Fruit fly (Drosophila melanogaster) whole organism, embryonic: Measurements from ENCODE around the gene CG43755.

Experiments
- Bdp1 ChIP-seq: fragments of 200-800 bp; sonication (Bioruptor generic); optimal IDR thresholded peaks from 3 replicates; lab custom pipeline; 2016; ENCODE audit warnings: missing biosample characterization, missing genetic modification characterization
- CG11456 ChIP-seq: fragments of 200-800 bp; sonication (Bioruptor generic); IDR thresholded peaks from 3 replicates; pipeline ENCODE4 v1.3.6; 2022; ENCODE audit warnings: missing biosample characterization, missing genetic modification characterization
- CG1602 ChIP-seq: fragments of 200-800 bp; sonication (Bioruptor generic); optimal IDR thresholded peaks from 3 replicates; lab custom pipeline; 2016; ENCODE audit warnings: missing biosample characterization, missing genetic modification characterization
- CG16863 ChIP-seq: fragments of 200-800 bp; sonication (Bioruptor generic); optimal IDR thresholded peaks from 3 replicates; lab custom pipeline; 2016; ENCODE audit warnings: missing biosample characterization, missing genetic modification characterization
- CG2129 ChIP-seq: fragments of 200-800 bp; sonication (Bioruptor generic); IDR thresholded peaks from 2 replicates; pipeline ENCODE4 v1.3.6; 2022; ENCODE audit warnings: missing biosample characterization, missing genetic modification characterization; ENCODE audit not compliant: partially characterized antibody
- CG3163 ChIP-seq: fragments of 200-800 bp; sonication (Bioruptor generic); optimal IDR thresholded peaks from 3 replicates; lab custom pipeline; 2016; ENCODE audit warnings: missing biosample characterization, missing genetic modification characterization
- CG34376 ChIP-seq: fragments of 200-800 bp; sonication (Bioruptor generic); optimal IDR thresholded peaks from 2 replicates; lab custom pipeline; 2018; ENCODE audit warnings: missing biosample characterization, mild to moderate bottlenecking, missing genetic modification characterization
- CG4404 ChIP-seq: fragments of 200-800 bp; sonication (Bioruptor generic); IDR thresholded peaks from 2 replicates; pipeline ENCODE4 v1.3.6; 2022; ENCODE audit warnings: missing biosample characterization, missing genetic modification characterization
- CG4707 ChIP-seq: fragments of 200-800 bp; sonication (Bioruptor generic); optimal IDR thresholded peaks from 2 replicates; lab custom pipeline; 2018; ENCODE audit warnings: missing biosample characterization, mild to moderate bottlenecking, missing genetic modification characterization, moderate library complexity
- CG8944 ChIP-seq: fragments of 200-800 bp; sonication (Bioruptor generic); optimal IDR thresholded peaks from 3 replicates; lab custom pipeline; 2016; ENCODE audit warnings: missing biosample characterization, missing genetic modification characterization
- CG9437 ChIP-seq: fragments of 200-800 bp; sonication (Bioruptor generic); optimal IDR thresholded peaks from 2 replicates; lab custom pipeline; 2018; ENCODE audit warnings: missing biosample characterization, mild to moderate bottlenecking, missing genetic modification characterization
- CG9727 ChIP-seq: fragments of 200-800 bp; sonication (Bioruptor generic); optimal IDR thresholded peaks from 3 replicates; lab custom pipeline; 2017; ENCODE audit warnings: missing biosample characterization, mild to moderate bottlenecking, missing genetic modification characterization
- CG9797 ChIP-seq: fragments of 200-800 bp; sonication (Bioruptor generic); optimal IDR thresholded peaks from 3 replicates; lab custom pipeline; 2018; ENCODE audit warnings: missing biosample characterization, mild to moderate bottlenecking, missing genetic modification characterization
- Dfd ChIP-seq, 2 experiments: fragments of >200 bp; optimal IDR thresholded peaks; 2 replicates each; lab custom pipeline; 2017; ENCODE audit warnings: missing biosample characterization in 2 of 2, missing genetic modification characterization in 2 of 2
- Doc3 ChIP-seq: fragments of 200-800 bp; sonication (Bioruptor generic); IDR thresholded peaks from 3 replicates; pipeline ENCODE4 v1.3.6; 2022; ENCODE audit warnings: missing biosample characterization, missing genetic modification characterization; ENCODE audit not compliant: partially characterized antibody
- ERR ChIP-seq: fragments of 200-800 bp; sonication (Bioruptor generic); optimal IDR thresholded peaks from 2 replicates; lab custom pipeline; 2016; ENCODE audit warnings: missing biosample characterization, missing genetic modification characterization
- Fer2 ChIP-seq: fragments of 200-800 bp; sonication (Bioruptor generic); optimal IDR thresholded peaks from 2 replicates; lab custom pipeline; 2018; ENCODE audit warnings: missing biosample characterization, mild to moderate bottlenecking, missing genetic modification characterization, moderate library complexity
- Gug ChIP-seq: fragments of 200-800 bp; sonication (Bioruptor generic); IDR thresholded peaks from 4 replicates; pipeline ENCODE4 v1.3.6; 2022; ENCODE audit warnings: missing biosample characterization, missing genetic modification characterization
- HLH3B ChIP-seq: fragments of 200-800 bp; sonication (Bioruptor generic); IDR thresholded peaks from 2 replicates; pipeline ENCODE4 v1.3.6; 2022; ENCODE audit warnings: missing biosample characterization, missing genetic modification characterization
- Hmr ChIP-seq: fragments of 200-800 bp; sonication (Bioruptor generic); optimal IDR thresholded peaks from 3 replicates; lab custom pipeline; 2017; ENCODE audit warnings: mild to moderate bottlenecking, missing biosample characterization, missing genetic modification reagents, missing genetic modification characterization
- Hr51 ChIP-seq, 2 experiments: fragments of 200-800 bp; sonication (Bioruptor generic); optimal IDR thresholded peaks; 2 replicates in 1 of 2; 3 replicates in 1 of 2; lab custom pipeline; 2016 to 2018; ENCODE audit warnings: missing biosample characterization in 2 of 2, missing genetic modification characterization in 2 of 2, mild to moderate bottlenecking in 1 of 2, moderate library complexity in 1 of 2
- Mad ChIP-seq: fragments of 200-800 bp; sonication (Bioruptor generic); optimal IDR thresholded peaks from 2 replicates; lab custom pipeline; 2016; ENCODE audit warnings: missing biosample characterization, missing genetic modification characterization
- Mes4 ChIP-seq: fragments of 200-800 bp; sonication (Bioruptor generic); optimal IDR thresholded peaks from 2 replicates; lab custom pipeline; 2016; ENCODE audit warnings: missing biosample characterization, missing genetic modification characterization
- Myb ChIP-seq: fragments of 200-800 bp; sonication (Bioruptor generic); optimal IDR thresholded peaks from 2 replicates; lab custom pipeline; 2016; ENCODE audit warnings: missing biosample characterization, missing genetic modification characterization
- Optix ChIP-seq: fragments of 200-800 bp; sonication (Bioruptor generic); IDR thresholded peaks from 3 replicates; pipeline ENCODE4 v1.3.6; 2022; ENCODE audit warnings: missing biosample characterization, missing genetic modification characterization
- PHDP ChIP-seq: fragments of 200-800 bp; sonication (Bioruptor generic); optimal IDR thresholded peaks from 3 replicates; lab custom pipeline; 2018; ENCODE audit warnings: missing biosample characterization, mild to moderate bottlenecking, missing genetic modification characterization, moderate library complexity
- cas ChIP-seq: fragments of 200-800 bp; sonication (Bioruptor generic); IDR thresholded peaks from 2 replicates; pipeline ENCODE4 v1.3.6; 2022; ENCODE audit warnings: missing biosample characterization, missing genetic modification characterization
- en ChIP-seq: fragments of 200-800 bp; sonication (Bioruptor generic); optimal IDR thresholded peaks from 2 replicates; lab custom pipeline; 2016; ENCODE audit warnings: missing biosample characterization, missing genetic modification characterization
- fd64A ChIP-seq: fragments of 200-800 bp; sonication (Bioruptor generic); optimal IDR thresholded peaks from 3 replicates; lab custom pipeline; 2018; ENCODE audit warnings: missing biosample characterization, mild to moderate bottlenecking, missing genetic modification characterization
- gce ChIP-seq: fragments of 200-800 bp; sonication (Bioruptor generic); IDR thresholded peaks from 3 replicates; pipeline ENCODE4 v1.3.6; 2022; ENCODE audit warnings: missing biosample characterization, missing genetic modification characterization
- grau ChIP-seq: fragments of 200-800 bp; optimal IDR thresholded peaks from 3 replicates; lab custom pipeline; 2019; ENCODE audit warnings: missing biosample characterization, mild to moderate bottlenecking, missing genetic modification characterization, moderate library complexity
- grn ChIP-seq: fragments of 200-800 bp; sonication (Bioruptor generic); optimal IDR thresholded peaks from 3 replicates; lab custom pipeline; 2017; ENCODE audit warnings: missing biosample characterization, missing genetic modification characterization
- gro ChIP-seq: fragments of 200-800 bp; sonication (Bioruptor generic); optimal IDR thresholded peaks from 2 replicates; lab custom pipeline; 2016; ENCODE audit warnings: missing biosample characterization, missing genetic modification characterization
- gsb-n ChIP-seq: fragments of 200-800 bp; sonication (Bioruptor generic); optimal IDR thresholded peaks from 3 replicates; lab custom pipeline; 2018; ENCODE audit warnings: missing biosample characterization, mild to moderate bottlenecking, missing genetic modification characterization
- hkb ChIP-seq, 2 experiments: fragments of 200-800 bp in 1 of 2; fragments of >200 bp in 1 of 2; sonication (Bioruptor generic) in 1 of 2; IDR thresholded peaks in 1 of 2; optimal IDR thresholded peaks in 1 of 2; 2 replicates each; pipeline versions ENCODE4 v1.3.6 to Lab custom; 2017 to 2022; ENCODE audit warnings: missing biosample characterization in 1 of 2, missing genetic modification characterization in 1 of 2
- insv ChIP-seq, 2 experiments: fragments of 200-800 bp; sonication (Bioruptor generic); optimal IDR thresholded peaks; 3 replicates each; lab custom pipeline; 2016 to 2018; ENCODE audit warnings: missing biosample characterization in 2 of 2, missing genetic modification characterization in 2 of 2
- mld ChIP-seq: fragments of 200-800 bp; sonication (Bioruptor generic); IDR thresholded peaks from 3 replicates; pipeline ENCODE4 v1.3.6; 2022; ENCODE audit warnings: missing biosample characterization, missing genetic modification characterization; ENCODE audit not compliant: partially characterized antibody
- pros ChIP-seq: fragments of 200-800 bp; sonication (Bioruptor generic); optimal IDR thresholded peaks from 3 replicates; lab custom pipeline; 2019; ENCODE audit warnings: missing biosample characterization, mild to moderate bottlenecking, missing genetic modification characterization, moderate library complexity
- pum ChIP-seq: fragments of 200-800 bp; sonication (Bioruptor generic); optimal IDR thresholded peaks from 2 replicates; lab custom pipeline; 2016; ENCODE audit warnings: missing biosample characterization, missing genetic modification characterization
- pzg ChIP-seq: fragments of 200-800 bp; sonication (Bioruptor generic); optimal IDR thresholded peaks from 3 replicates; lab custom pipeline; 2018; ENCODE audit warnings: missing biosample characterization, mild to moderate bottlenecking, missing genetic modification characterization, moderate library complexity
- slp2 ChIP-seq: fragments of 200-800 bp; sonication (Bioruptor generic); optimal IDR thresholded peaks from 2 replicates; lab custom pipeline; 2016; ENCODE audit warnings: missing biosample characterization, missing genetic modification characterization
- sna ChIP-seq: fragments of 200-800 bp; sonication (Bioruptor generic); IDR thresholded peaks from 2 replicates; pipeline ENCODE4 v1.3.6; 2022; ENCODE audit warnings: missing biosample characterization, missing genetic modification characterization; ENCODE audit not compliant: partially characterized antibody
- tio ChIP-seq: fragments of 200-800 bp; sonication (Bioruptor generic); optimal IDR thresholded peaks from 2 replicates; lab custom pipeline; 2017; ENCODE audit warnings: missing biosample characterization, missing genetic modification characterization, inconsistent platforms
- toy ChIP-seq: fragments of 200-800 bp; sonication (Bioruptor generic); IDR thresholded peaks from 2 replicates; pipeline ENCODE4 v1.3.6; 2022; ENCODE audit warnings: missing biosample characterization, missing genetic modification characterization
- wdn ChIP-seq: fragments of 200-800 bp; sonication (Bioruptor generic); IDR thresholded peaks from 2 replicates; pipeline ENCODE4 v1.3.6; 2022; ENCODE audit warnings: missing biosample characterization, missing genetic modification characterization
- zen ChIP-seq: fragments of 200-800 bp; sonication (Bioruptor generic); optimal IDR thresholded peaks from 3 replicates; lab custom pipeline; 2018; ENCODE audit warnings: missing biosample characterization, mild to moderate bottlenecking, missing genetic modification characterization, moderate library complexity

The CG43755 gene

dm6 chr2L:283071-283482, 46.5 kb downstream of the CG43755 start, which contains the start of gene CG11601 (continued):
- TF ChIP-seq pros (GFP tag; lab: Kevin White, UChicago) (no peak), Dfd (GFP tag; optimal IDR thresholded peaks at IDR 0.05; lab: Kevin White, UChicago) (no peak), Myb (peak; percentile 58), toy (GFP tag; lab: Robert Waterston, UW) (no peak), Mad (GFP tag; lab: Kevin White, UChicago) (peak; percentile 26), Bdp1 (GFP tag; lab: Kevin White, UChicago) (no peak), tio (GFP tag; lab: Kevin White, UChicago) (no peak), CG11456 (GFP tag; lab: Robert Waterston, UW) (peak; percentile 53; the same call in 1 of the 3 replicates), en (GFP tag; lab: Kevin White, UChicago) (no peak), grau (tag; lab: Kevin White, UChicago) (peak; percentile 40)

DNA sequence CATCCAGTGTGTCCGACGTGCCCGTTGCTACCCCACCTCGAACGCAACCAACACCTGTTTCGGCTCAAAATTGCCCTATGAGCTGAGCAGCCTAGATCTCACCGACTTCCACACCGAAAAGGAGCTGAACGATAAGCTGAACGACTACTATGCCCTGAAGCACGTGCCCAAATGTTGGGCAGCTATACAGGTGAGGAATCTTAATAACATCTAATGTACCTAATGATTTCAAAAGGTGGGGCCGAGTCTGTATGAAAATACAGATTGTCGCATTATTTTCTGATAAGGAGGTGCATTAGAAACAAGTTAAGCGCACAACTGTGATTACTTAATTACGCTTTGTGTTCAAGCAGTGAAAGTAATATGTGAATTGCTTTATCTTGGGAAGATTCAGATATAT, 51.4 kb downstream of the CG43755 start, which contains the start of gene CG17078:
Gene CG17078, minus strand, starts transcription at position 101 of the 400 bp plus-strand sequence.
- TF ChIP-seq pum = no peak
- 0 out of 3 replicates have a peak, but pooled peaks have one; percentile 4 for TF ChIP-seq mld (GFP tag; lab: Robert Waterston, UW)
- TF ChIP-seq, all 482 proteins: peak for 1

dm6 chr2L:277122-277671, 52.4 kb downstream of the CG43755 start, which contains the start of gene smo:
Gene smo, plus strand, starts transcription at chr2L:277582.
- TF ChIP-seq ERR (GFP tag; lab: Kevin White, UChicago) (peak; percentile 5), CG34376 (GFP tag; lab: Kevin White, UChicago) (no peak), Optix (no peak), gro (GFP tag; lab: Kevin White, UChicago) (peak; percentile 32), wdn (GFP tag; lab: Robert Waterston, UW) (no peak), gsb-n (tag; lab: Kevin White, UChicago) (no peak), cas (GFP tag; lab: Robert Waterston, UW) (0 out of 2 replicates have a peak, but pooled peaks have one; percentile 14), CG16863 (GFP tag; lab: Kevin White, UChicago) (peak; percentile 96), CG9727 (GFP tag; lab: Kevin White, UChicago) (peak; percentile 47), CG8944 (GFP tag; lab: Kevin White, UChicago) (peak; percentile 54), gce (no peak), CG9797 (GFP tag; lab: Kevin White, UChicago) (peak; percentile 96), grn (GFP tag; lab: Kevin White, UChicago) (peak; percentile 34), Gug (GFP tag; lab: Robert Waterston, UW) (peak; percentile 9; the same call in 1 of the 4 replicates), insv (GFP tag; optimal IDR thresholded peaks at IDR 0.05; lab: Kevin White, UChicago) (peak in 1 of 2 experiments; percentile 12), sna (GFP tag; lab: Robert Waterston, UW) (peak; percentile 76; the same call in 1 of the 2 replicates), slp2 (GFP tag; lab: Kevin White, UChicago) (peak; percentile 56), PHDP (peak; percentile 32), Fer2 (tag; lab: Kevin White, UChicago) (no peak), zen (tag; lab: Kevin White, UChicago) (peak; percentile 23), hkb (optimal IDR thresholded peaks at IDR 0.05; lab: Kevin White, UChicago) (peak; percentile 81), hkb (GFP tag; IDR thresholded peaks at IDR 0.05; lab: Robert Waterston, UW) (no peak), Doc3 (GFP tag; lab: Robert Waterston, UW) (peak; percentile 75), CG9437 (GFP tag; lab: Kevin White, UChicago) (peak; percentile 36), CG1602 (GFP tag; lab: Kevin White, UChicago) (peak; percentile 10), CG4707 (GFP tag; lab: Kevin White, UChicago) (no peak), CG3163 (peak; percentile 40), Mes4 (GFP tag; lab: Kevin White, UChicago) (peak; percentile 29), Hr51 (GFP tag; optimal IDR thresholded peaks at IDR 0.05; lab: Kevin White, UChicago) (peak in 1 of 2 experiments; percentile 68), CG4404 (no peak), Hmr (GFP tag; lab: Kevin White, UChicago) (peak; percentile 60), fd64A (no peak), CG2129 (GFP tag; lab: Robert Waterston, UW) (peak; percentile 71; the same call in 1 of the 2 replicates), HLH3B (GFP tag; lab: Robert Waterston, UW) (no peak), pzg (GFP tag; lab: Kevin White, UChicago) (peak; percentile 96)
